Worm (Caenorhabditis elegans) whole organism, young adult: ENCODE measurements around the gene aakg-5.
A peak's percentile ranks its signal among the peaks of the same experiment; 100 is the strongest.

Experiments used
- B0019.2 ChIP-seq: fragments of 200-800 bp; sonication (Bioruptor generic); conservative IDR thresholded peaks from 2 replicates; pipeline ENCODE4 v1.3.6; 2022; ENCODE audit warnings: missing genetic modification reagents, missing genetic modification characterization, missing compliant biosample characterization
- B0336.3 ChIP-seq: fragments of 200-800 bp; sonication (Bioruptor generic); IDR thresholded peaks from 2 replicates; pipeline ENCODE4 v1.3.6; 2022; ENCODE audit warnings: missing genetic modification characterization, missing compliant biosample characterization
- D2030.7 ChIP-seq: fragments of 200-800 bp; sonication (Bioruptor generic); IDR thresholded peaks from 2 replicates; pipeline ENCODE4 v1.3.6; 2022; ENCODE audit warnings: missing genetic modification reagents, missing genetic modification characterization, missing compliant biosample characterization
- F22D6.2 ChIP-seq: sonication (generic microtip); optimal IDR thresholded peaks from 2 replicates; lab custom pipeline; 2016; ENCODE audit warnings: mild to moderate bottlenecking, missing genetic modification characterization, missing compliant biosample characterization
- F52B5.7 ChIP-seq: sonication (generic microtip); optimal IDR thresholded peaks from 2 replicates; lab custom pipeline; 2016; ENCODE audit warnings: mild to moderate bottlenecking, missing genetic modification characterization, missing compliant biosample characterization
- K11D2.4 ChIP-seq: fragments of 200-800 bp; sonication (Bioruptor generic); IDR thresholded peaks from 2 replicates; pipeline ENCODE4 v1.3.6; 2022; ENCODE audit warnings: missing genetic modification reagents, missing genetic modification characterization, missing compliant biosample characterization
- T07F8.4 ChIP-seq: sonication (generic microtip); optimal IDR thresholded peaks from 2 replicates; lab custom pipeline; 2016; ENCODE audit warnings: mild to moderate bottlenecking, missing genetic modification characterization, moderate library complexity, missing compliant biosample characterization
- T26A5.8 ChIP-seq: sonication (generic microtip); optimal IDR thresholded peaks from 2 replicates; lab custom pipeline; 2016; ENCODE audit warnings: missing genetic modification characterization, missing compliant biosample characterization
- Y53G8AR.9 ChIP-seq: fragments of 200-800 bp; sonication (Bioruptor generic); conservative IDR thresholded peaks from 2 replicates; pipeline ENCODE4 v1.3.6; 2022; ENCODE audit warnings: missing genetic modification reagents, missing genetic modification characterization, missing compliant biosample characterization
- Y56A3A.18 ChIP-seq: fragments of 200-800 bp; sonication (Bioruptor generic); IDR thresholded peaks from 2 replicates; pipeline ENCODE4 v1.3.6; 2022; ENCODE audit warnings: missing genetic modification reagents, missing genetic modification characterization, missing compliant biosample characterization
- Y67H2A.10 ChIP-seq: fragments of 200-800 bp; sonication (Bioruptor generic); conservative IDR thresholded peaks from 2 replicates; pipeline ENCODE4 v1.3.6; 2022; ENCODE audit warnings: missing genetic modification reagents, missing genetic modification characterization, missing compliant biosample characterization
- akir-1 ChIP-seq: fragments of 200-800 bp; sonication (Bioruptor generic); optimal IDR thresholded peaks from 2 replicates; lab custom pipeline; 2018; ENCODE audit warnings: mild to moderate bottlenecking, missing genetic modification characterization, moderate library complexity, missing compliant biosample characterization
- ama-1 ChIP-seq, 3 experiments: fragments of 150-350 bp in 1 of 3; sonication (generic microtip) in 2 of 3; optimal IDR thresholded peaks; 2 replicates each; lab custom pipeline; 2014 to 2018; ENCODE audit warnings: missing biosample characterization in 2 of 3, missing genetic modification characterization in 2 of 3, missing genetic modification reagents in 2 of 3
- athp-1 ChIP-seq: sonication (generic microtip); optimal IDR thresholded peaks from 2 replicates; lab custom pipeline; 2017; ENCODE audit warnings: mild to moderate bottlenecking, missing genetic modification characterization, missing compliant biosample characterization
- bed-1 ChIP-seq: fragments of 200-800 bp; sonication (Bioruptor generic); IDR thresholded peaks from 2 replicates; pipeline ENCODE4 v1.3.6; 2022; ENCODE audit warnings: missing genetic modification reagents, missing genetic modification characterization, missing compliant biosample characterization
- cebp-2 ChIP-seq: fragments of 200-800 bp; sonication (Bioruptor generic); IDR thresholded peaks from 2 replicates; pipeline ENCODE4 v1.3.6; 2022; ENCODE audit warnings: missing genetic modification characterization, missing compliant biosample characterization
- ceh-100 ChIP-seq: fragments of 200-800 bp; sonication (Bioruptor generic); IDR thresholded peaks from 2 replicates; pipeline ENCODE4 v1.3.6; 2022; ENCODE audit warnings: missing genetic modification reagents, missing genetic modification characterization, missing compliant biosample characterization
- ceh-27 ChIP-seq: fragments of 200-800 bp; sonication (Bioruptor generic); optimal IDR thresholded peaks from 2 replicates; lab custom pipeline; 2018; ENCODE audit warnings: mild to moderate bottlenecking, missing genetic modification characterization, moderate library complexity, missing compliant biosample characterization
- ceh-79 ChIP-seq: sonication (generic microtip); optimal IDR thresholded peaks from 2 replicates; lab custom pipeline; 2017; ENCODE audit warnings: mild to moderate bottlenecking, missing genetic modification characterization, missing compliant biosample characterization
- ceh-91 ChIP-seq: fragments of 200-800 bp; sonication (Bioruptor generic); IDR thresholded peaks from 2 replicates; pipeline ENCODE4 v1.3.6; 2022; ENCODE audit warnings: missing genetic modification reagents, missing genetic modification characterization, missing compliant biosample characterization
- chd-7 ChIP-seq: sonication (generic microtip); optimal IDR thresholded peaks from 2 replicates; lab custom pipeline; 2016; ENCODE audit warnings: mild to moderate bottlenecking, missing genetic modification characterization, moderate library complexity, missing compliant biosample characterization
- efl-1 ChIP-seq: fragments of 150-350 bp; optimal IDR thresholded peaks from 2 replicates; lab custom pipeline; 2014; ENCODE audit warnings: missing biosample characterization, missing genetic modification reagents, missing genetic modification characterization
- egl-18 ChIP-seq: fragments of 200-800 bp; sonication (Bioruptor generic); IDR thresholded peaks from 2 replicates; pipeline ENCODE4 v1.3.6; 2022; ENCODE audit warnings: missing genetic modification reagents, missing genetic modification characterization, missing compliant biosample characterization
- egrh-3 ChIP-seq: fragments of 200-800 bp; sonication (Bioruptor generic); IDR thresholded peaks from 2 replicates; pipeline ENCODE4 v1.3.6; 2022; ENCODE audit warnings: missing genetic modification reagents, missing genetic modification characterization, missing compliant biosample characterization
- fkh-3 ChIP-seq: sonication (generic microtip); optimal IDR thresholded peaks from 2 replicates; lab custom pipeline; 2016; ENCODE audit warnings: mild to moderate bottlenecking, missing genetic modification characterization, missing compliant biosample characterization
- hlh-12 ChIP-seq: sonication (generic microtip); optimal IDR thresholded peaks from 2 replicates; lab custom pipeline; 2016; ENCODE audit warnings: missing genetic modification characterization, missing compliant biosample characterization
- hlh-26 ChIP-seq: fragments of 200-800 bp; sonication (Bioruptor generic); conservative IDR thresholded peaks from 2 replicates; pipeline ENCODE4 v1.3.6; 2022; ENCODE audit warnings: missing genetic modification reagents, missing genetic modification characterization, missing compliant biosample characterization
- hmg-1.2 ChIP-seq: fragments of 200-800 bp; sonication (Bioruptor generic); IDR thresholded peaks from 2 replicates; pipeline ENCODE4 v1.3.6; 2022; ENCODE audit warnings: missing genetic modification reagents, missing genetic modification characterization, missing compliant biosample characterization
- hrde-1 ChIP-seq: sonication (generic microtip); optimal IDR thresholded peaks from 2 replicates; lab custom pipeline; 2016; ENCODE audit warnings: missing genetic modification characterization, mild to moderate bottlenecking, missing compliant biosample characterization, moderate library complexity, missing genotype, missing genetic modification reagents, borderline replicate concordance
- lag-1 ChIP-seq: fragments of 200-800 bp; sonication (Bioruptor generic); IDR thresholded peaks from 2 replicates; pipeline ENCODE4 v1.3.6; 2022; ENCODE audit warnings: missing genetic modification reagents, missing genetic modification characterization, missing compliant biosample characterization
- lin-26 ChIP-seq: fragments of 200-800 bp; sonication (Bioruptor generic); IDR thresholded peaks from 2 replicates; pipeline ENCODE4 v1.3.6; 2022; ENCODE audit warnings: missing genetic modification reagents, missing genetic modification characterization, missing compliant biosample characterization
- lin-40 ChIP-seq: sonication (generic microtip); optimal IDR thresholded peaks from 2 replicates; lab custom pipeline; 2016; ENCODE audit warnings: missing genetic modification characterization, mild to moderate bottlenecking, missing compliant biosample characterization, missing genotype, missing genetic modification reagents
- lir-1 ChIP-seq: fragments of 200-800 bp; sonication (Bioruptor generic); conservative IDR thresholded peaks from 2 replicates; pipeline ENCODE4 v1.3.6; 2022; ENCODE audit warnings: missing genetic modification reagents, missing genetic modification characterization, missing compliant biosample characterization
- madf-6 ChIP-seq: fragments of 200-800 bp; sonication (Bioruptor generic); IDR thresholded peaks from 2 replicates; pipeline ENCODE4 v1.3.6; 2022; ENCODE audit warnings: missing genetic modification reagents, missing genetic modification characterization, missing compliant biosample characterization
- mcd-1 ChIP-seq: fragments of 200-800 bp; sonication (Bioruptor generic); IDR thresholded peaks from 2 replicates; pipeline ENCODE4 v1.3.6; 2022; ENCODE audit warnings: missing genetic modification reagents, missing genetic modification characterization, missing compliant biosample characterization
- mes-4 ChIP-seq: sonication (generic microtip); optimal IDR thresholded peaks from 2 replicates; lab custom pipeline; 2016; ENCODE audit warnings: missing genotype, missing genetic modification characterization, missing compliant biosample characterization
- mxl-1 ChIP-seq: sonication (generic microtip); optimal IDR thresholded peaks from 2 replicates; lab custom pipeline; 2016; ENCODE audit warnings: missing genetic modification characterization, missing compliant biosample characterization
- nfya-2 ChIP-seq: fragments of 200-800 bp; sonication (Bioruptor generic); IDR thresholded peaks from 2 replicates; pipeline ENCODE4 v1.3.6; 2022; ENCODE audit warnings: missing genetic modification reagents, missing genetic modification characterization, missing compliant biosample characterization
- nhr-120 ChIP-seq: fragments of 200-800 bp; sonication (Bioruptor generic); IDR thresholded peaks from 2 replicates; pipeline ENCODE4 v1.3.6; 2022; ENCODE audit warnings: missing genetic modification characterization, missing compliant biosample characterization
- nhr-179 ChIP-seq: sonication (generic microtip); optimal IDR thresholded peaks from 2 replicates; lab custom pipeline; 2016; ENCODE audit warnings: mild to moderate bottlenecking, missing genetic modification characterization, missing compliant biosample characterization
- nhr-90 ChIP-seq: sonication (generic microtip); optimal IDR thresholded peaks from 2 replicates; lab custom pipeline; 2016; ENCODE audit warnings: missing genotype, mild to moderate bottlenecking, missing genetic modification characterization, missing compliant biosample characterization
- rec-8 ChIP-seq, 2 experiments: sonication (generic microtip); optimal IDR thresholded peaks; 2 replicates each; lab custom pipeline; 2016; ENCODE audit warnings: mild to moderate bottlenecking in 2 of 2, missing genetic modification characterization in 2 of 2, missing genetic modification reagents in 2 of 2, missing genotype in 2 of 2, missing biosample characterization in 1 of 2, missing compliant biosample characterization in 1 of 2, moderate library complexity in 1 of 2
- rpc-1 ChIP-seq, 2 experiments: fragments of 150-350 bp in 1 of 2; sonication (generic microtip) in 1 of 2; optimal IDR thresholded peaks; 2 replicates each; lab custom pipeline; 2014 to 2018; ENCODE audit warnings: missing biosample characterization in 1 of 2, missing genetic modification characterization in 1 of 2, missing genetic modification reagents in 1 of 2, missing genotype in 1 of 2
- sdz-38 ChIP-seq: sonication (generic microtip); optimal IDR thresholded peaks from 2 replicates; lab custom pipeline; 2016; ENCODE audit warnings: missing genotype, missing genetic modification characterization, missing compliant biosample characterization
- sea-2 ChIP-seq: fragments of 200-800 bp; sonication (Bioruptor generic); IDR thresholded peaks from 2 replicates; pipeline ENCODE4 v1.3.6; 2022; ENCODE audit warnings: missing genetic modification characterization, missing compliant biosample characterization
- snpc-1.3 ChIP-seq: sonication (generic microtip); optimal IDR thresholded peaks from 2 replicates; lab custom pipeline; 2017; ENCODE audit warnings: missing genetic modification characterization, mild to moderate bottlenecking, missing compliant biosample characterization, antibody characterized with exemption, moderate library complexity, missing genotype, missing genetic modification reagents; ENCODE audit not compliant: insufficient read depth
- snpc-4 ChIP-seq, 5 experiments: fragments of 150-350 bp in 1 of 5; sonication (generic microtip) in 4 of 5; optimal IDR thresholded peaks; 2 replicates each; lab custom pipeline; 2014 to 2018; ENCODE audit warnings: missing genetic modification characterization in 5 of 5, missing biosample characterization in 3 of 5, antibody characterized with exemption in 2 of 5, mild to moderate bottlenecking in 2 of 5, missing compliant biosample characterization in 2 of 5, missing genotype in 2 of 5, moderate library complexity in 2 of 5, missing genetic modification reagents in 1 of 5
- ztf-25 ChIP-seq: fragments of 200-800 bp; sonication (Bioruptor generic); IDR thresholded peaks from 2 replicates; pipeline ENCODE4 v1.3.6; 2022; ENCODE audit warnings: missing genetic modification reagents, missing genetic modification characterization, missing compliant biosample characterization

The aakg-5 gene

DNA sequence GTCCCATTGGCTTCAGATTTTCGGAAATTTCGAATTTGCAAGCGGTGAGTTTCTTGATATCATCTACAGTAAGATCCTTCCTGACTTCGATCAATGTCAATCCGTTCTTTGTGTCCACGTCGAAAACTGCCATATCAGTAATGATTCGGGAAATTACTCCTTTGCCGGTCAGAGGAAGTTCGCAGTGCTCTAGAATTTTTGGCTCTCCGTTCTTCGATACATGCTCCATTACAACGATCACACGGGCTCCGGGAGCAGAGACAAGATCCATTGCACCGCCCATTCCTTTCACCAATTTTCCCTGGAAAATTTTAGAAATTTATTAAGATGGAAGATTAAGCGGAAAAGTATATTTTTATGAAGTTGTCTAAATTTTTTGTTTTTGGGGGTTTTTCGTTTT lies 40.4 kb downstream of the aakg-5 start (continued):
- peak; percentile 42 for TF ChIP-seq F52B5.7 (tag; lab: Kevin White, UChicago)
- TF ChIP-seq lin-26 (GFP tag; lab: Robert Waterston, UW), result no peak
- no peak for TF ChIP-seq rec-8 (tag; optimal IDR thresholded peaks at IDR 0.05; lab: Kevin White, UChicago)
- TF ChIP-seq athp-1 (tag; lab: Kevin White, UChicago), result no peak
- no peak for TF ChIP-seq ceh-100 (GFP tag; lab: Robert Waterston, UW)
- no peak for TF ChIP-seq akir-1 (GFP tag; lab: Kevin White, UChicago)
- no peak for TF ChIP-seq ceh-91
- TF ChIP-seq nhr-120 (GFP tag; lab: Robert Waterston, UW), result no peak
- TF ChIP-seq Y53G8AR.9 (GFP tag; lab: Robert Waterston, UW), result 0 out of 2 replicates have a peak, but pooled peaks have one; percentile 10
- TF ChIP-seq cebp-2 (GFP tag; lab: Robert Waterston, UW), result peak; percentile 72; the same call in 1 of the 2 replicates
- TF ChIP-seq lin-40 (tag; lab: Kevin White, UChicago), result no peak
- TF ChIP-seq nhr-179, result no peak
- no peak for TF ChIP-seq hrde-1 (tag; lab: Kevin White, UChicago)
- peak; percentile 63 for TF ChIP-seq chd-7 (tag; lab: Kevin White, UChicago)
- no peak for TF ChIP-seq egl-18 (GFP tag; lab: Robert Waterston, UW)
- no peak for TF ChIP-seq Y67H2A.10
- no peak for TF ChIP-seq hlh-26 (GFP tag; lab: Robert Waterston, UW)
- TF ChIP-seq T07F8.4 (tag; lab: Kevin White, UChicago), result no peak
- no peak for TF ChIP-seq F22D6.2
- no peak for TF ChIP-seq snpc-4 (GFP tag; optimal IDR thresholded peaks at IDR 0.05; lab: Kevin White, UChicago)
- TF ChIP-seq snpc-4 (tag; optimal IDR thresholded peaks at IDR 0.05; lab: Kevin White, UChicago), result no peak
- TF ChIP-seq hmg-1.2 (GFP tag; lab: Robert Waterston, UW), result peak; percentile 20; the same call in 1 of the 2 replicates
- TF ChIP-seq ceh-79 (tag; lab: Kevin White, UChicago), result no peak
- no peak for TF ChIP-seq sea-2 (GFP tag; lab: Robert Waterston, UW)
- TF ChIP-seq mxl-1, result no peak
- TF ChIP-seq snpc-1.3 (tag; lab: Kevin White, UChicago), result no peak
- TF ChIP-seq lag-1 (GFP tag; lab: Robert Waterston, UW), result no peak
- no peak for TF ChIP-seq rpc-1 (optimal IDR thresholded peaks at IDR 0.05; lab: Kevin White, UChicago)
- no peak for TF ChIP-seq rpc-1 (tag; optimal IDR thresholded peaks at IDR 0.05; lab: Kevin White, UChicago)
- TF ChIP-seq sdz-38 (tag; lab: Kevin White, UChicago), result no peak
- TF ChIP-seq nhr-90, result no peak
- no peak for TF ChIP-seq madf-6 (GFP tag; lab: Robert Waterston, UW)
- no peak for TF ChIP-seq fkh-3 (tag; lab: Kevin White, UChicago)
- TF ChIP-seq egrh-3 (GFP tag; lab: Robert Waterston, UW), result no peak
- no peak for TF ChIP-seq B0019.2
- TF ChIP-seq ztf-25 (GFP tag; lab: Robert Waterston, UW), result no peak
- no peak for TF ChIP-seq ama-1 (optimal IDR thresholded peaks at IDR 0.05; lab: Kevin White, UChicago)
- TF ChIP-seq ama-1 (GFP tag; optimal IDR thresholded peaks at IDR 0.05; lab: Kevin White, UChicago), result no peak
- no peak for TF ChIP-seq mes-4 (tag; lab: Kevin White, UChicago)
- no peak for TF ChIP-seq efl-1 (GFP tag; lab: Kevin White, UChicago)
- TF ChIP-seq mcd-1 (GFP tag; lab: Robert Waterston, UW), result 0 out of 2 replicates have a peak, but pooled peaks have one; percentile 28
- no peak for TF ChIP-seq T26A5.8 (tag; lab: Kevin White, UChicago)
- no peak for TF ChIP-seq B0336.3 (GFP tag; lab: Robert Waterston, UW)
- TF ChIP-seq Y56A3A.18, result peak; percentile 70; the same call in 1 of the 2 replicates
- TF ChIP-seq lir-1 (GFP tag; lab: Robert Waterston, UW), result no peak
- TF ChIP-seq bed-1, result no peak
- TF ChIP-seq nfya-2 (GFP tag; lab: Robert Waterston, UW), result no peak
- no peak for TF ChIP-seq K11D2.4 (GFP tag; lab: Robert Waterston, UW)
- TF ChIP-seq hlh-12 (tag; lab: Kevin White, UChicago), result no peak
- TF ChIP-seq ceh-27 (GFP tag; lab: Kevin White, UChicago), result no peak
- no peak for TF ChIP-seq D2030.7 (GFP tag; lab: Robert Waterston, UW)
